Worm (Caenorhabditis elegans): Measurements from ENCODE around the gene nhr-117.

Gene nhr-117

DNA sequence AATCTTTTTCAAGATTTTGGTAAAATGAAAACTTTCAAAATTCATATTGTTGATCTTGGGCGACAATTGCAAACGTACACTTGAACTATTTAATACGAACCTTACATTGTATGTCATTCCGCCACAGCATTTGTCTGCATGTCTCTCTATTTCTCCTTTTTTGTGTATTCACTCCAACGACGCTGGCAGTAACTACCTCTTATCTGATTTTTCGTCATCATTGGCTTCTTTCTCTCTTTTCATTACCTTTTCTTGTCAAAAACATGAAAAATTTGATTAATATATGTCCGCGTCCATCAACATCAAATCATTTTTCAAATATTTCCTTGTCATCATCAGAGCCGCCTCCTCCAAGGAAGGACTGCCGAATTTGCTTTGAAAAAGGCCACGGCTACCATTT lies 11.2 kb downstream of the nhr-117 start, which contains the start of gene nhr-177:
Gene nhr-177, plus strand, starts transcription at position 167 of the 400 bp plus-strand sequence.
- TF ChIP-seq hlh-13 (GFP tag; optimal IDR thresholded peaks at IDR 0.05), result no peak
- no peak for TF ChIP-seq Y22D7AL.16 (tag; optimal IDR thresholded peaks at IDR 0.05)
- no peak for TF ChIP-seq pha-4 (tag; optimal IDR thresholded peaks at IDR 0.05)
- TF ChIP-seq ceh-14 (tag; optimal IDR thresholded peaks at IDR 0.05), result no peak
- TF ChIP-seq pha-2 (tag; optimal IDR thresholded peaks at IDR 0.05), result no peak
- no peak for TF ChIP-seq hlh-8 (tag; optimal IDR thresholded peaks at IDR 0.05)
- no peak for TF ChIP-seq ceh-45 (GFP tag; IDR thresholded peaks at IDR 0.05)
- no peak for TF ChIP-seq nhr-11 (tag; optimal IDR thresholded peaks at IDR 0.05)
- TF ChIP-seq rnt-1 (tag; optimal IDR thresholded peaks at IDR 0.05), result no peak
- no peak for TF ChIP-seq ceh-18 (tag; optimal IDR thresholded peaks at IDR 0.05)
- no peak for TF ChIP-seq gmeb-2 (tag; optimal IDR thresholded peaks at IDR 0.05)
- TF ChIP-seq zip-5 (tag; optimal IDR thresholded peaks at IDR 0.05), result no peak
- TF ChIP-seq K02D7.2 (tag; optimal IDR thresholded peaks at IDR 0.05), result no peak
- TF ChIP-seq lin-11 (tag; optimal IDR thresholded peaks at IDR 0.05), result no peak
- TF ChIP-seq ahr-1 (tag; optimal IDR thresholded peaks at IDR 0.05), result no peak

DNA sequence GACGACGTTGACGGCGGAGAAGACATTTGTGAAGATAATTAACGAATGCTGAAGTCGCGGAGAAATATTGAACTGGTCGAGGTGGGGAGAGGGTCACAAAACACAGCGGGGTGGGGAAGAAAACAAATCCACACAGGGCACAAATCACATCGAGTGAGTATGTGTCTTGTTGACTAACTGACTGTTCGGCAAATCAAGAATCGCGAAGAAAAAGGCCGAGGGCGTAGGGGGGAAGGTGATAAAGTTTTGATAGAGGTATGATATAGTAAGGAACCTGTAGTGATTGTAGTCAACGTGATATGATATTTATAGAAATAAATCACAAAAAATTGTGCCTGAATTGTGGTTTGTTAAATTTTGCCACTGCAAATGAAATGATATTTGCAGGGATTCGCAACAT lies 13.5 kb downstream of the nhr-117 start, which contains the start of gene nhr-178:
Gene nhr-178, minus strand, starts transcription at position 164 of the 400 bp plus-strand sequence.
- TF ChIP-seq ceh-22 (tag; optimal IDR thresholded peaks at IDR 0.05), result no peak
- no peak for TF ChIP-seq hlh-15 (tag; optimal IDR thresholded peaks at IDR 0.05)
- no peak for TF ChIP-seq nhr-11 (tag; optimal IDR thresholded peaks at IDR 0.05)
- TF ChIP-seq sox-2 (GFP tag; IDR thresholded peaks at IDR 0.05), result no peak
- TF ChIP-seq ceh-24 (tag; optimal IDR thresholded peaks at IDR 0.05), result no peak
- no peak for TF ChIP-seq che-1 (tag; optimal IDR thresholded peaks at IDR 0.05)

DNA sequence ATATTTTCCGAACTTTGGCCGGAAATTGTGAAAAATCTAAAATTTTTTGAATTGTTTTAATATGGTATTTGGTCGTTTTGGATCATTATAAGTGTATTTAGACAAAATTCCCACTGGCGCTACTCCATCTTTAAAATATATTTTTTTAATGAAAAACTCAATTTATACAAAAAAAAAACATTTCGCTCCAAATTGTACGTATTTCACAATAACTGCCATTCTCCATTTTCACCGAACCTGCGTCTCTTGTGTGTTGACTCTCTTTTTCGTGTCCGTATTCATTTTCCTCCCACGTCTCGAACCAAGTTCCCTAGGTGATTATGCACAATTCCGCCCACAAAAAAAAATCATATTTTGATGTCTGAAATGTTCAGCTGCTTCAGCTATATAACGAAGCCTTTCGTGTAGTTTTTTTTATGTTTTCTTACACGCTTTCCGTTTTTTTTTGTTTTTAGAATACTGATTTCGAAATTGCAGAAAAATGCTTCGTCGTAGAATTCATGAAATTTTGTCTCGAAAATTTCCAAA lies 20.7 kb downstream of the nhr-117 start, which contains the start of gene F16B4.2:
Gene F16B4.2, plus strand, starts transcription at position 478 of the 528 bp plus-strand sequence.
- no peak for TF ChIP-seq fkh-10 (GFP tag; optimal IDR thresholded peaks at IDR 0.05)
- no peak for TF ChIP-seq ets-4 (tag; optimal IDR thresholded peaks at IDR 0.05)
- TF ChIP-seq hlh-13 (GFP tag; optimal IDR thresholded peaks at IDR 0.05), result no peak

DNA sequence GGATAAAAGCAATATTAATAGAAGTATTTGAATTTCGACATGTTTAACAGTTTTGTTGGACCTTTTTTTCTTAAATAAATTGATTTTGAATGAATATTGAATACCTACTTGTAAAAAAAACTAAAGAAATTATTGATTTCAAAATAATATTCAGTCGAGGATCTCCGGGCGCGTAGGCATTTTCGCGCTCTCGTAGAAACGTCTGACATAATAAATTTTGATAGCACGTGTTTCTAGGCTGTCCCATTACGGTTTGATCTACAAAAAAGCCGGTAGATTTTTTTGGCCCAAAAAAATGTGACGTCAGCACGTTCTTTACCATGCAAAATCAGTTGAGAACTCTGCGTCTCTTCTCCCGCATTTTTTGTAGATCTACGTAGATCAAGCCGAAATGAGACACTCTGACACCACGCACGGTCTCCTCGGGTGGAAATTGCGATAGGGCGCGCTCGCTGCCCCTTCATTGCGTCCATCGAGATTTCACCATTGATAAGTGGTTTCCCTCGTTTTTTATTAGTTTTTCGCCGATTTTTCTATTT lies 26.7 kb downstream of the nhr-117 start:
- TF ChIP-seq C08G9.2 (tag; optimal IDR thresholded peaks at IDR 0.05), result no peak
- no peak for TF ChIP-seq npax-4 (tag; optimal IDR thresholded peaks at IDR 0.05)
- TF ChIP-seq ama-1 (optimal IDR thresholded peaks at IDR 0.05), result no peak
- no peak for TF ChIP-seq ceh-34 (tag; optimal IDR thresholded peaks at IDR 0.05)
- no peak for TF ChIP-seq gmeb-2 (tag; optimal IDR thresholded peaks at IDR 0.05)
- TF ChIP-seq ceh-48 (tag; optimal IDR thresholded peaks at IDR 0.05), result no peak
- TF ChIP-seq madf-2 (tag; optimal IDR thresholded peaks at IDR 0.05), result no peak
- TF ChIP-seq sox-4 (tag; optimal IDR thresholded peaks at IDR 0.05), result no peak
- no peak for TF ChIP-seq unc-55 (GFP tag; optimal IDR thresholded peaks at IDR 0.05)
- TF ChIP-seq K02D7.2 (tag; optimal IDR thresholded peaks at IDR 0.05), result no peak
- no peak for TF ChIP-seq ceh-2 (tag; optimal IDR thresholded peaks at IDR 0.05)
- no peak for TF ChIP-seq ceh-31 (tag; optimal IDR thresholded peaks at IDR 0.05)
- TF ChIP-seq F13H6.1 (tag; optimal IDR thresholded peaks at IDR 0.05), result no peak
- TF ChIP-seq unc-42 (tag; optimal IDR thresholded peaks at IDR 0.05), result no peak
- no peak for TF ChIP-seq ceh-18 (tag; optimal IDR thresholded peaks at IDR 0.05)
- no peak for TF ChIP-seq pha-2 (tag; optimal IDR thresholded peaks at IDR 0.05)
- no peak for TF ChIP-seq ceh-9 (tag; optimal IDR thresholded peaks at IDR 0.05)
- TF ChIP-seq hlh-8 (tag; optimal IDR thresholded peaks at IDR 0.05), result no peak

All from whole organism, late embryonic.